Fruit fly (Drosophila melanogaster) whole organism, wandering third instar larva: ENCODE results near the gene Calr.

Experiments used
- Abd-B ChIP-seq: fragments of >200 bp; optimal IDR thresholded peaks from 2 replicates; lab custom pipeline; 2017; ENCODE audit warnings: missing biosample characterization, missing genetic modification characterization
- CG32264 ChIP-seq: fragments of 200-800 bp; sonication (Bioruptor generic); optimal IDR thresholded peaks from 2 replicates; lab custom pipeline; 2016; ENCODE audit warnings: missing biosample characterization, missing genetic modification characterization
- CG9705 ChIP-seq: fragments of 200-800 bp; sonication (Bioruptor generic); optimal IDR thresholded peaks from 2 replicates; lab custom pipeline; 2018; ENCODE audit warnings: missing biosample characterization, mild to moderate bottlenecking, missing genetic modification characterization
- CrebA ChIP-seq: fragments of 200-800 bp; sonication (Bioruptor generic); optimal IDR thresholded peaks from 2 replicates; lab custom pipeline; 2016; ENCODE audit warnings: missing biosample characterization, mild to moderate bottlenecking, missing genetic modification characterization, borderline replicate concordance
- Dfd ChIP-seq: fragments of >200 bp; optimal IDR thresholded peaks from 2 replicates; lab custom pipeline; 2017; ENCODE audit warnings: missing biosample characterization, missing genetic modification characterization
- Dif ChIP-seq: fragments of 200-275, 200-300 bp; sonication (Bioruptor generic); optimal IDR thresholded peaks from 2 replicates; lab custom pipeline; 2018; ENCODE audit warnings: missing biosample characterization, missing genetic modification characterization; ENCODE audit not compliant: partially characterized antibody
- GATAd ChIP-seq: sonication (Bioruptor generic); optimal IDR thresholded peaks from 2 replicates; lab custom pipeline; 2016; ENCODE audit warnings: missing biosample characterization, missing genetic modification characterization
- HLH106 ChIP-seq: fragments of 200-800 bp; optimal IDR thresholded peaks from 3 replicates; lab custom pipeline; 2019; ENCODE audit warnings: missing biosample characterization, mild to moderate bottlenecking, missing genetic modification characterization, moderate library complexity
- Hnf4 ChIP-seq: fragments of 200-800 bp; sonication (Bioruptor generic); optimal IDR thresholded peaks from 2 replicates; lab custom pipeline; 2016; ENCODE audit warnings: missing biosample characterization, mild to moderate bottlenecking, missing genetic modification characterization
- Hr78 ChIP-seq: fragments of >200 bp; optimal IDR thresholded peaks from 2 replicates; lab custom pipeline; 2017; ENCODE audit warnings: missing biosample characterization, missing genetic modification characterization
- Hr83 ChIP-seq: fragments of 200-300 bp; sonication (Bioruptor generic); optimal IDR thresholded peaks from 2 replicates; lab custom pipeline; 2016; ENCODE audit warnings: missing biosample characterization, mild to moderate bottlenecking, missing genetic modification characterization, moderate library complexity; ENCODE audit not compliant: poor library complexity, severe bottlenecking
- Jra ChIP-seq: sonication (Bioruptor generic); optimal IDR thresholded peaks from 2 replicates; lab custom pipeline; 2016; ENCODE audit warnings: missing biosample characterization, missing genetic modification characterization
- Mio ChIP-seq: sonication (Bioruptor generic); optimal IDR thresholded peaks from 2 replicates; lab custom pipeline; 2016; ENCODE audit warnings: missing biosample characterization, missing genetic modification characterization
- Myc ChIP-seq: fragments of >200 bp; optimal IDR thresholded peaks from 2 replicates; lab custom pipeline; 2017
- N ChIP-seq: fragments of >200 bp; optimal IDR thresholded peaks from 2 replicates; lab custom pipeline; 2018; ENCODE audit warnings: missing biosample characterization, missing external identifiers, missing genetic modification characterization
- OdsH ChIP-seq: fragments of 200-800 bp; sonication (Bioruptor generic); optimal IDR thresholded peaks from 2 replicates; lab custom pipeline; 2016; ENCODE audit warnings: missing biosample characterization, mild to moderate bottlenecking, missing genetic modification characterization
- Rel ChIP-seq, 2 experiments: fragments of 200-800 bp; sonication (Bioruptor generic) in 1 of 2; optimal IDR thresholded peaks; 2 replicates in 1 of 2; 3 replicates in 1 of 2; lab custom pipeline; 2016 to 2019; ENCODE audit warnings: mild to moderate bottlenecking in 2 of 2, missing biosample characterization in 2 of 2, missing genetic modification characterization in 2 of 2, moderate library complexity in 1 of 2
- Sp1 ChIP-seq: fragments of 200-800 bp; sonication (Bioruptor generic); optimal IDR thresholded peaks from 3 replicates; lab custom pipeline; 2019; ENCODE audit warnings: missing biosample characterization, mild to moderate bottlenecking, missing genetic modification characterization, moderate library complexity
- Vsx2 ChIP-seq: fragments of 200-300, 225-300 bp; sonication (Bioruptor generic); optimal IDR thresholded peaks from 2 replicates; lab custom pipeline; 2018; ENCODE audit warnings: missing biosample characterization, missing genetic modification characterization; ENCODE audit not compliant: partially characterized antibody
- br ChIP-seq: fragments of 200-800 bp; sonication (Bioruptor generic); optimal IDR thresholded peaks from 2 replicates; lab custom pipeline; 2016; ENCODE audit warnings: missing biosample characterization, missing genetic modification characterization
- brk ChIP-seq: fragments of 200-800 bp; sonication (Bioruptor generic); optimal IDR thresholded peaks from 2 replicates; lab custom pipeline; 2016; ENCODE audit warnings: missing biosample characterization, mild to moderate bottlenecking, missing genetic modification characterization
- dl ChIP-seq, 2 experiments: fragments of 175-275, 200-275 bp in 1 of 2; fragments of 200-275 bp in 1 of 2; sonication (Bioruptor generic); optimal IDR thresholded peaks; lab custom pipeline; 2018; ENCODE audit warnings: mild to moderate bottlenecking in 2 of 2, missing biosample characterization in 2 of 2, missing genetic modification characterization in 2 of 2, moderate library complexity in 2 of 2; ENCODE audit not compliant: partially characterized antibody in 2 of 2, insufficient read depth in 1 of 2
- dmrt93B ChIP-seq: fragments of 200-800 bp; sonication (Bioruptor generic); optimal IDR thresholded peaks from 2 replicates; lab custom pipeline; 2018; ENCODE audit warnings: missing biosample characterization, mild to moderate bottlenecking, missing genetic modification characterization
- dsf ChIP-seq: sonication (Bioruptor generic); optimal IDR thresholded peaks from 2 replicates; lab custom pipeline; 2016; ENCODE audit warnings: missing biosample characterization, missing genetic modification characterization, borderline replicate concordance
- ey ChIP-seq: fragments of 200-800 bp; sonication (Bioruptor generic); optimal IDR thresholded peaks from 2 replicates; lab custom pipeline; 2016; ENCODE audit warnings: missing biosample characterization, missing genetic modification characterization
- foxo ChIP-seq, 2 experiments: fragments of 200-800 bp; sonication (Bioruptor generic); optimal IDR thresholded peaks; 2 replicates in 1 of 2; 3 replicates in 1 of 2; lab custom pipeline; 2016 to 2017; ENCODE audit warnings: missing biosample characterization in 2 of 2, missing genetic modification characterization in 2 of 2
- fru ChIP-seq: fragments of 200-800 bp; sonication (Bioruptor generic); optimal IDR thresholded peaks from 3 replicates; lab custom pipeline; 2016; ENCODE audit warnings: missing biosample characterization, mild to moderate bottlenecking, missing genetic modification characterization
- h ChIP-seq: fragments of 200-800 bp; sonication (Bioruptor generic); optimal IDR thresholded peaks from 3 replicates; lab custom pipeline; 2016; ENCODE audit warnings: missing biosample characterization, mild to moderate bottlenecking, missing genetic modification characterization
- jim ChIP-seq: fragments of 175-275, 200-325 bp; sonication (Bioruptor generic); optimal IDR thresholded peaks from 2 replicates; lab custom pipeline; 2016; ENCODE audit warnings: missing biosample characterization, mild to moderate bottlenecking, missing genetic modification characterization
- lola ChIP-seq: fragments of >200 bp; optimal IDR thresholded peaks from 2 replicates; lab custom pipeline; 2017; ENCODE audit warnings: missing biosample characterization, missing genetic modification characterization
- psq ChIP-seq: fragments of 200-800 bp; sonication (Bioruptor generic); optimal IDR thresholded peaks from 3 replicates; lab custom pipeline; 2017; ENCODE audit warnings: missing biosample characterization, mild to moderate bottlenecking, missing genetic modification characterization, moderate library complexity
- rgr ChIP-seq: fragments of 200-800 bp; sonication (Bioruptor generic); optimal IDR thresholded peaks from 3 replicates; lab custom pipeline; 2016; ENCODE audit warnings: missing biosample characterization, mild to moderate bottlenecking, missing genetic modification characterization
- sage ChIP-seq: fragments of 200-800 bp; sonication (Bioruptor generic); optimal IDR thresholded peaks from 2 replicates; lab custom pipeline; 2016; ENCODE audit warnings: missing biosample characterization, mild to moderate bottlenecking, missing genetic modification characterization
- sv ChIP-seq: fragments of 200-800 bp; sonication (Bioruptor generic); optimal IDR thresholded peaks from 3 replicates; lab custom pipeline; 2016; ENCODE audit warnings: missing biosample characterization, missing genetic modification characterization
- tai ChIP-seq: sonication (Bioruptor generic); optimal IDR thresholded peaks from 2 replicates; lab custom pipeline; 2016; ENCODE audit warnings: missing biosample characterization, missing genetic modification characterization
- usp ChIP-seq: fragments of >200 bp; optimal IDR thresholded peaks from 2 replicates; lab custom pipeline; 2017; ENCODE audit warnings: missing biosample characterization, missing genetic modification characterization
- woc ChIP-seq: sonication (Bioruptor generic); optimal IDR thresholded peaks from 2 replicates; lab custom pipeline; 2016; ENCODE audit warnings: missing biosample characterization, mild to moderate bottlenecking, missing genetic modification characterization

Gene Calr

dm6 chr3R:9605084-9605483 lies 25.6 kb downstream of the Calr start (continued):
- TF ChIP-seq fru (GFP tag; lab: Kevin White, UChicago): peak; percentile 40
- no peak for TF ChIP-seq Hnf4 (GFP tag; lab: Kevin White, UChicago)
- TF ChIP-seq CrebA: no peak

- TF ChIP-seq ey (GFP tag; lab: Kevin White, UChicago) (no peak), br (no peak), tai (no peak), usp (no peak), dmrt93B (GFP tag; lab: Kevin White, UChicago) (no peak), Abd-B (no peak), GATAd (no peak), h (no peak), HLH106 (no peak), Dif (GFP tag; lab: Kevin White, UChicago) (no peak)
Measured at dm6 chr3R:9604445-9605020, 26.1 kb downstream of the Calr start.

DNA sequence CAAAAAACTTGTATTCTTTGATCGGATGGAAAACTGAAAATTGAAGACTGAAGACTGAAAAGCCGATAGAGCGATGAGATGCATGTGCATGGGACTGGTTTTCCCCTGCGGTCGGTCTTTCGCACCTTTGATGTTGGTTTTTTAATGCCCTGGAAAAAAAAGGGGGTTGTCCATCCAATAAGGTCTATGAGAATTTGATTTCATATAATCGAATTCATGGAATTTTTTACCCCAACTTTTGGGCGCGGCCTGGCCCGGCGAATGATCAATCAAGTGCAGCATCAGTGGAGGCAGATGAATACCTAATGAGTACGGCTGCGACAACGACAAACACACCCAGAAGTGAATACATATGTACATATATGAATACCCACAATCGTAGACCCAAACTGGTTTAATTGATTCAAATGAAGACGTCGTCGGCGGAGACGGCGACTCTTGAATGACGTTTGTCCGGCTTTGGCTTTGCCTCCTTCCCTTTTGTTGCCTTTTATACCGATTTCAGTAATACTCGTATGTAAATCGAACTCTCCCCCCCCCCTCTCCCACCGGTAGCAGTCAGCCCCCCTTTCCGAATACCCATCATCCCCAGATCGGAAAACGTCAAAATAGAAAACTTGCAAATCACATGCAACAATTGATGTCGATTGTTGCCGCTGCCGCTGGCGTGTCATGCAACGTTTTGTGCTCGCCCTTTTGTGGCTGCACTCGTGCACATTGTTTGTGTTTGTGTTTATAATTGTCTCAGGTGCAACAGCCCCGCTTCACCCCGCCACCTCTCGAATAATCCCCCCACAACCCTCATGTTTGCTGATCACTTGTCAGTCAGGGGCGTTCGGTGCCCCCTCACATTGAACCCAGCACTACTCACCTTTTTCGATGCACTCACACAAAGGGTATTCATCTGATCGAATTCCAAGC lies 27.4 kb downstream of the Calr start:
- no peak for TF ChIP-seq Jra (GFP tag; lab: Kevin White, UChicago)
- TF ChIP-seq brk (GFP tag; lab: Kevin White, UChicago): no peak
- TF ChIP-seq Myc (lab: Kevin White, UChicago): no peak
- TF ChIP-seq Hnf4 (GFP tag; lab: Kevin White, UChicago): no peak
- TF ChIP-seq Hr83: no peak
- no peak for TF ChIP-seq jim (GFP tag; lab: Kevin White, UChicago)
- no peak for TF ChIP-seq dmrt93B (GFP tag; lab: Kevin White, UChicago)
- TF ChIP-seq dsf: no peak
- no peak for TF ChIP-seq OdsH (GFP tag; lab: Kevin White, UChicago)
- no peak for TF ChIP-seq usp
- TF ChIP-seq sage: no peak
- TF ChIP-seq lola: no peak
- TF ChIP-seq foxo (GFP tag; optimal IDR thresholded peaks at IDR 0.05; lab: Kevin White, UChicago): no peak
- no peak for TF ChIP-seq tai
- TF ChIP-seq ey (GFP tag; lab: Kevin White, UChicago): no peak
- no peak for TF ChIP-seq N (GFP tag; lab: Kevin White, UChicago)
- no peak for TF ChIP-seq fru (GFP tag; lab: Kevin White, UChicago)
- TF ChIP-seq woc (GFP tag; lab: Kevin White, UChicago): no peak
- TF ChIP-seq Dif (GFP tag; lab: Kevin White, UChicago): no peak

DNA sequence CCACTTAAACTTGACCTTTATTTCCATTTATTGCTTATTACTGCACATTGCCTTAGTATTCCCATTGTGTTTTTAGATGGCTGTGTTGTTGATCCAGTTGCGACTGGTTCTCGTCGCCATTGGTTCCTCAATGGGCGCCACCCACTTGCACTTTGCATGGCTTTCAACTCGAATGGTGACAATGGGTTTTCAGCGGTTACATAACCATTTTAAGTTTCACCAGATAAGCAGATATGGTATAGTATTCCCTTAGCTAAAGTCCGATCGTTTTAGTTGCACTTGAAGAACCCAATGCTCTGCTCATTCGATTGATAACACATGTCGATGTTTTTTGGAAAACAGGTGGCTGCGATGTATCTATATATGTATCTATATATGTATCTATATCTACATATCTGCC lies 28.7 kb downstream of the Calr start:
- TF ChIP-seq woc (GFP tag; lab: Kevin White, UChicago) (no peak), Hr83 (peak; percentile 39)

DNA sequence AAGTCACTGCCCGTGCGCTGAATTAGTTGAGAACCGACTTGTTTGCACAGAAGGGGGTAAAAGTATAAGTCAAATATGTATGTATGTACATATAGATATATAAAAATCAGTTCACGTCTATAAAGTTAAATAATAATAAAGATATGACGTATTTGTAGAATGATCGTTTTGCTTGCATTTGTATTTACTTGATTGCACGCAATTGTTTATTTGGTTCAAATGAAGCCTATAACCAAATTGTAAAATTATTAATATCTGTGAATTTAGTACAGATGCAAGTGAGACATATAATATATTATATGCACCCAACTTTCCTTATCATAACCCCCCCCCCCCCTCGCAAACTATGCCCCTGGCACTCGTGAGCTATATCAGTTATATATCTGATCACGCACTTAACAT lies 30.1 kb downstream of the Calr start:
- TF ChIP-seq woc (GFP tag; lab: Kevin White, UChicago): no peak
- TF ChIP-seq Mio: no peak
- no peak for TF ChIP-seq dsf
- no peak for TF ChIP-seq Abd-B
- no peak for TF ChIP-seq lola
- no peak for TF ChIP-seq CG32264 (GFP tag; lab: Kevin White, UChicago)
- no peak for TF ChIP-seq jim (GFP tag; lab: Kevin White, UChicago)
- TF ChIP-seq tai: no peak
- no peak for TF ChIP-seq Rel (GFP tag; optimal IDR thresholded peaks at IDR 0.05; lab: Kevin White, UChicago)
- TF ChIP-seq Rel (tag; optimal IDR thresholded peaks at IDR 0.05; lab: Kevin White, UChicago): no peak
- TF ChIP-seq N (GFP tag; lab: Kevin White, UChicago): no peak
- no peak for TF ChIP-seq dl (GFP tag; optimal IDR thresholded peaks at IDR 0.05; lab: Kevin White, UChicago; ENCODE audit: insufficient read depth in 1 of 2, partially characterized antibody in 2 of 2)
- no peak for TF ChIP-seq GATAd
- no peak for TF ChIP-seq Dfd
- no peak for TF ChIP-seq Hr83
- peak; percentile 30 for TF ChIP-seq psq
- TF ChIP-seq br: no peak
- no peak for TF ChIP-seq HLH106
- peak; percentile 20 for TF ChIP-seq rgr (GFP tag; lab: Kevin White, UChicago)
- TF ChIP-seq Vsx2 (GFP tag; lab: Kevin White, UChicago): no peak
- TF ChIP-seq Hr78: no peak
- no peak for TF ChIP-seq sv (GFP tag; lab: Kevin White, UChicago)
- no peak for TF ChIP-seq Hnf4 (GFP tag; lab: Kevin White, UChicago)
- peak; percentile 31 for TF ChIP-seq h
- no peak for TF ChIP-seq CG9705 (GFP tag; lab: Kevin White, UChicago)
- no peak for TF ChIP-seq fru (GFP tag; lab: Kevin White, UChicago)
- TF ChIP-seq usp: no peak
- TF ChIP-seq Jra (GFP tag; lab: Kevin White, UChicago): no peak
- peak; percentile 27 for TF ChIP-seq OdsH (GFP tag; lab: Kevin White, UChicago)
- no peak for TF ChIP-seq sage
- TF ChIP-seq dmrt93B (GFP tag; lab: Kevin White, UChicago): no peak
- TF ChIP-seq Sp1 (GFP tag; lab: Kevin White, UChicago): peak; percentile 51
